Worm (Caenorhabditis elegans): ENCODE results near the gene snrp-40.1.

DNA sequence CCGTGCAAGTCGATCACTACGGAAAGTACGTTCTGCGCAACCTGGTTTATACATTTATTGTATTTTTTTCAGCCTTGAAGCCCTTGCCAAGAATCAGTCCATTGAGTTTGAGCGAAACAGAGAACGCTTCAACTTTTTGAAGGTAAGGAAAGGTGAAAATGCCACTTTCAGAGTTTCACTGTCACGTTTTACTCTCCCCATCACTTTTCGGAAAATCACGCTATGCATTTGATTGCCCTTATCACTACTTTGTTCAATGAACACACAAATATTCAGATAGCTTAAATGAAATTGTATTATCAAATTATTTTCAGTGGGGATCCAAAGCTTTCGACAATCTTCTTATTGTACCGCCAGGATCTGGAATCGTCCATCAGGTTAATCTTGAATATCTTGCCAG, 40.9 kb upstream of the snrp-40.1 start:
- no peak for TF ChIP-seq ama-1 (optimal IDR thresholded peaks at IDR 0.05)
- TF ChIP-seq ceh-36 (tag; optimal IDR thresholded peaks at IDR 0.05) = no peak
- TF ChIP-seq B0310.2 (tag; optimal IDR thresholded peaks at IDR 0.05) = no peak
- no peak for TF ChIP-seq tra-4 (tag; optimal IDR thresholded peaks at IDR 0.05)
- no peak for TF ChIP-seq ets-7 (tag; optimal IDR thresholded peaks at IDR 0.05)
- TF ChIP-seq aly-1 (tag; optimal IDR thresholded peaks at IDR 0.05) = no peak
- TF ChIP-seq hnd-1 (tag; optimal IDR thresholded peaks at IDR 0.05) = no peak
- no peak for TF ChIP-seq flt-1 (GFP tag; IDR thresholded peaks at IDR 0.05)
- no peak for TF ChIP-seq tbx-37 (GFP tag; conservative IDR thresholded peaks at IDR 0.05)
- TF ChIP-seq hmbx-1 (tag; optimal IDR thresholded peaks at IDR 0.05) = no peak
- TF ChIP-seq hmg-4 (GFP tag; optimal IDR thresholded peaks at IDR 0.05) = no peak
